Fruit fly (Drosophila melanogaster) whole organism, embryonic: ENCODE data around the gene CG7966.

Experiments
- Adf1 ChIP-seq: fragments of 200-800 bp; sonication (Bioruptor generic); IDR thresholded peaks from 2 replicates; pipeline ENCODE4 v1.3.6; 2022; ENCODE audit warnings: missing biosample characterization, missing genetic modification characterization
- BEAF-32 ChIP-seq: fragments of 200-800 bp; sonication (Bioruptor generic); optimal IDR thresholded peaks from 3 replicates; lab custom pipeline; 2017; ENCODE audit warnings: missing biosample characterization, missing genetic modification characterization, mild to moderate bottlenecking, moderate library complexity, missing genetic modification reagents
- Bdp1 ChIP-seq: fragments of 200-800 bp; sonication (Bioruptor generic); optimal IDR thresholded peaks from 3 replicates; lab custom pipeline; 2016; ENCODE audit warnings: missing biosample characterization, missing genetic modification characterization
- CG10147 ChIP-seq: fragments of 200-800 bp; sonication (Bioruptor generic); optimal IDR thresholded peaks from 2 replicates; lab custom pipeline; 2019; ENCODE audit warnings: missing biosample characterization, mild to moderate bottlenecking, missing genetic modification characterization, moderate library complexity
- CG10462 ChIP-seq: fragments of 200-800 bp; sonication (Bioruptor generic); optimal IDR thresholded peaks from 2 replicates; lab custom pipeline; 2016; ENCODE audit warnings: missing biosample characterization, missing genetic modification characterization
- CG10979 ChIP-seq: fragments of 200-800 bp; sonication (Bioruptor generic); optimal IDR thresholded peaks from 2 replicates; lab custom pipeline; 2018; ENCODE audit warnings: missing biosample characterization, mild to moderate bottlenecking, missing genetic modification characterization, moderate library complexity
- CG12299 ChIP-seq: fragments of 200-800 bp; sonication (Bioruptor generic); optimal IDR thresholded peaks from 2 replicates; lab custom pipeline; 2018; ENCODE audit warnings: missing biosample characterization, mild to moderate bottlenecking, missing genetic modification characterization
- CG13424 ChIP-seq: fragments of 200-800 bp; sonication (Bioruptor generic); optimal IDR thresholded peaks from 2 replicates; lab custom pipeline; 2019; ENCODE audit warnings: missing biosample characterization, mild to moderate bottlenecking, missing genetic modification characterization, moderate library complexity
- CG1529 ChIP-seq: fragments of 200-800 bp; sonication (Bioruptor generic); optimal IDR thresholded peaks from 3 replicates; lab custom pipeline; 2018; ENCODE audit warnings: missing biosample characterization, missing genetic modification characterization
- CG17568 ChIP-seq: fragments of 200-800 bp; sonication (Bioruptor generic); optimal IDR thresholded peaks from 2 replicates; lab custom pipeline; 2018; ENCODE audit warnings: missing biosample characterization, mild to moderate bottlenecking, missing genetic modification characterization, moderate library complexity
- CG17612 ChIP-seq: fragments of 200-800 bp; sonication (Bioruptor generic); IDR thresholded peaks from 2 replicates; pipeline ENCODE4 v1.3.6; 2022; ENCODE audit warnings: missing biosample characterization, missing genetic modification characterization
- CG17912 ChIP-seq: fragments of 200-800 bp; sonication (Bioruptor generic); optimal IDR thresholded peaks from 2 replicates; lab custom pipeline; 2018; ENCODE audit warnings: missing biosample characterization, mild to moderate bottlenecking, missing genetic modification characterization
- CG18764 ChIP-seq: fragments of 200-800 bp; sonication (Bioruptor generic); optimal IDR thresholded peaks from 3 replicates; lab custom pipeline; 2016; ENCODE audit warnings: missing biosample characterization, missing genetic modification characterization
- CG3407 ChIP-seq: fragments of 200-800 bp; sonication (Bioruptor generic); optimal IDR thresholded peaks from 2 replicates; lab custom pipeline; 2018; ENCODE audit warnings: missing biosample characterization, mild to moderate bottlenecking, missing genetic modification characterization
- CG34422 ChIP-seq: fragments of 200-800 bp; sonication (Bioruptor generic); IDR thresholded peaks from 3 replicates; pipeline ENCODE4 v1.3.6; 2022; ENCODE audit warnings: missing biosample characterization, missing genetic modification characterization
- CG3838 ChIP-seq: fragments of 200-800 bp; sonication (Bioruptor generic); optimal IDR thresholded peaks from 3 replicates; lab custom pipeline; 2016; ENCODE audit warnings: missing biosample characterization, missing genetic modification characterization
- CG4404 ChIP-seq: fragments of 200-800 bp; sonication (Bioruptor generic); IDR thresholded peaks from 2 replicates; pipeline ENCODE4 v1.3.6; 2022; ENCODE audit warnings: missing biosample characterization, missing genetic modification characterization
- CG4424 ChIP-seq: fragments of 200-800 bp; sonication (Bioruptor generic); optimal IDR thresholded peaks from 3 replicates; lab custom pipeline; 2016; ENCODE audit warnings: missing biosample characterization, missing genetic modification characterization
- CG4617 ChIP-seq: fragments of 200-800 bp; sonication (Bioruptor generic); optimal IDR thresholded peaks from 3 replicates; lab custom pipeline; 2016; ENCODE audit warnings: missing biosample characterization, missing genetic modification characterization, borderline replicate concordance
- CG6654 ChIP-seq: fragments of 200-800 bp; sonication (Bioruptor generic); optimal IDR thresholded peaks from 2 replicates; lab custom pipeline; 2017; ENCODE audit warnings: missing biosample characterization, mild to moderate bottlenecking, missing genetic modification characterization
- CG7963 ChIP-seq: fragments of 200-800 bp; sonication (Bioruptor generic); IDR thresholded peaks from 3 replicates; pipeline ENCODE4 v1.3.6; 2022; ENCODE audit warnings: missing biosample characterization, missing genetic modification characterization; ENCODE audit not compliant: partially characterized antibody
- CG8388 ChIP-seq: fragments of 200-800 bp; sonication (Bioruptor generic); optimal IDR thresholded peaks from 2 replicates; lab custom pipeline; 2019; ENCODE audit warnings: missing biosample characterization, mild to moderate bottlenecking, missing genetic modification characterization, moderate library complexity
- CG9215 ChIP-seq: fragments of 200-800 bp; sonication (Bioruptor generic); IDR thresholded peaks from 2 replicates; pipeline ENCODE4 v1.3.6; 2022; ENCODE audit warnings: missing biosample characterization, missing genetic modification characterization
- D19A ChIP-seq: fragments of 200-800 bp; optimal IDR thresholded peaks from 3 replicates; lab custom pipeline; 2019; ENCODE audit warnings: missing biosample characterization, mild to moderate bottlenecking, missing genetic modification characterization, moderate library complexity
- Dip2 ChIP-seq: fragments of 200-800 bp; sonication (Bioruptor generic); IDR thresholded peaks from 2 replicates; pipeline ENCODE4 v1.3.6; 2022; ENCODE audit warnings: missing biosample characterization, missing genetic modification characterization
- HmgZ ChIP-seq: fragments of 200-800 bp; sonication (Bioruptor generic); optimal IDR thresholded peaks from 2 replicates; lab custom pipeline; 2018; ENCODE audit warnings: missing biosample characterization, mild to moderate bottlenecking, missing genetic modification characterization
- Mes4 ChIP-seq: fragments of 200-800 bp; sonication (Bioruptor generic); optimal IDR thresholded peaks from 2 replicates; lab custom pipeline; 2016; ENCODE audit warnings: missing biosample characterization, missing genetic modification characterization
- Oli ChIP-seq: fragments of 200-800 bp; sonication (Bioruptor generic); optimal IDR thresholded peaks from 2 replicates; lab custom pipeline; 2018; ENCODE audit warnings: missing biosample characterization, mild to moderate bottlenecking, missing genetic modification characterization, moderate library complexity
- Pdp1 ChIP-seq, 2 experiments: fragments of 200-800 bp; sonication (Bioruptor generic); optimal IDR thresholded peaks; 3 replicates each; lab custom pipeline; 2016; ENCODE audit warnings: missing biosample characterization in 2 of 2, missing genetic modification characterization in 2 of 2, mild to moderate bottlenecking in 1 of 2, moderate library complexity in 1 of 2
- Ptx1 ChIP-seq: fragments of 200-800 bp; sonication (Bioruptor generic); IDR thresholded peaks from 2 replicates; pipeline ENCODE4 v1.3.6; 2022; ENCODE audit warnings: missing biosample characterization, missing genetic modification characterization
- Sox100B ChIP-seq: fragments of 200-800 bp; sonication (Bioruptor generic); optimal IDR thresholded peaks from 3 replicates; lab custom pipeline; 2018; ENCODE audit warnings: missing biosample characterization, mild to moderate bottlenecking, missing genetic modification characterization
- Stat92E ChIP-seq, 3 experiments: fragments of >200 bp in 2 of 3; fragments of 200-800 bp in 1 of 3; sonication (Bioruptor generic) in 1 of 3; optimal IDR thresholded peaks; 2 replicates each; lab custom pipeline; 2017 to 2019; ENCODE audit warnings: missing biosample characterization in 3 of 3, missing genetic modification characterization in 3 of 3, mild to moderate bottlenecking in 1 of 3, moderate library complexity in 1 of 3
- amos ChIP-seq: fragments of 200-800 bp; sonication (Bioruptor generic); IDR thresholded peaks from 2 replicates; pipeline ENCODE4 v1.3.6; 2022; ENCODE audit warnings: missing biosample characterization, missing genetic modification characterization; ENCODE audit not compliant: partially characterized antibody
- ap ChIP-seq: fragments of 200-800 bp; sonication (Bioruptor generic); IDR thresholded peaks from 2 replicates; pipeline ENCODE4 v1.3.6; 2022; ENCODE audit warnings: missing biosample characterization, missing genetic modification characterization
- az2 ChIP-seq: fragments of 200-800 bp; sonication (Bioruptor generic); optimal IDR thresholded peaks from 3 replicates; lab custom pipeline; 2016; ENCODE audit warnings: missing biosample characterization, missing genetic modification characterization
- caup ChIP-seq: fragments of 200-800 bp; sonication (Bioruptor generic); optimal IDR thresholded peaks from 3 replicates; lab custom pipeline; 2017; ENCODE audit warnings: missing biosample characterization, mild to moderate bottlenecking, missing genetic modification characterization, moderate library complexity; ENCODE audit not compliant: severe bottlenecking
- chn ChIP-seq: fragments of 200-800 bp; sonication (Bioruptor generic); optimal IDR thresholded peaks from 2 replicates; lab custom pipeline; 2016; ENCODE audit warnings: missing biosample characterization, missing genetic modification characterization
- crc ChIP-seq: fragments of 200-800 bp; sonication (Bioruptor generic); optimal IDR thresholded peaks from 2 replicates; lab custom pipeline; 2016; ENCODE audit warnings: missing biosample characterization, missing genetic modification characterization
- fd3F ChIP-seq: fragments of 200-800 bp; sonication (Bioruptor generic); optimal IDR thresholded peaks from 2 replicates; lab custom pipeline; 2018; ENCODE audit warnings: missing biosample characterization, mild to moderate bottlenecking, missing genetic modification characterization, moderate library complexity
- gce ChIP-seq: fragments of 200-800 bp; sonication (Bioruptor generic); IDR thresholded peaks from 3 replicates; pipeline ENCODE4 v1.3.6; 2022; ENCODE audit warnings: missing biosample characterization, missing genetic modification characterization
- gem ChIP-seq: fragments of 200-800 bp; sonication (Bioruptor generic); optimal IDR thresholded peaks from 2 replicates; lab custom pipeline; 2019; ENCODE audit warnings: missing biosample characterization, mild to moderate bottlenecking, missing genetic modification characterization, moderate library complexity
- hth ChIP-seq: fragments of >200 bp; optimal IDR thresholded peaks from 2 replicates; lab custom pipeline; 2017; ENCODE audit warnings: inconsistent platforms
- jing ChIP-seq: fragments of 200-800 bp; sonication (Bioruptor generic); optimal IDR thresholded peaks from 2 replicates; lab custom pipeline; 2018; ENCODE audit warnings: missing biosample characterization, mild to moderate bottlenecking, missing genetic modification characterization
- luna ChIP-seq: fragments of 200-800 bp; sonication (Bioruptor generic); optimal IDR thresholded peaks from 2 replicates; lab custom pipeline; 2016; ENCODE audit warnings: missing biosample characterization, missing genetic modification characterization
- pnt ChIP-seq: fragments of 200-800 bp; sonication (Bioruptor generic); optimal IDR thresholded peaks from 3 replicates; lab custom pipeline; 2016; ENCODE audit warnings: missing biosample characterization, missing genetic modification characterization
- rib ChIP-seq: fragments of 200-800 bp; sonication (Bioruptor generic); IDR thresholded peaks from 2 replicates; pipeline ENCODE4 v1.3.6; 2022; ENCODE audit warnings: missing biosample characterization, missing genetic modification characterization
- scrt ChIP-seq: fragments of 200-800 bp; sonication (Bioruptor generic); optimal IDR thresholded peaks from 2 replicates; lab custom pipeline; 2018; ENCODE audit warnings: missing biosample characterization, mild to moderate bottlenecking, missing genetic modification characterization, moderate library complexity
- sim ChIP-seq: fragments of 200-800 bp; sonication (Bioruptor generic); IDR thresholded peaks from 2 replicates; pipeline ENCODE4 v1.3.6; 2022; ENCODE audit warnings: missing biosample characterization, missing genetic modification characterization
- slbo ChIP-seq: fragments of 200-800 bp; sonication (Bioruptor generic); IDR thresholded peaks from 2 replicates; pipeline ENCODE4 v1.3.6; 2022; ENCODE audit warnings: missing biosample characterization, missing genetic modification characterization
- vfl ChIP-seq: fragments of 200-800 bp; sonication (Bioruptor generic); optimal IDR thresholded peaks from 2 replicates; lab custom pipeline; 2016; ENCODE audit warnings: missing biosample characterization, missing genetic modification characterization
- zf30C ChIP-seq: fragments of 200-800 bp; sonication (Bioruptor generic); optimal IDR thresholded peaks from 3 replicates; lab custom pipeline; 2018; ENCODE audit warnings: missing biosample characterization, mild to moderate bottlenecking, missing genetic modification characterization

The CG7966 gene

DNA sequence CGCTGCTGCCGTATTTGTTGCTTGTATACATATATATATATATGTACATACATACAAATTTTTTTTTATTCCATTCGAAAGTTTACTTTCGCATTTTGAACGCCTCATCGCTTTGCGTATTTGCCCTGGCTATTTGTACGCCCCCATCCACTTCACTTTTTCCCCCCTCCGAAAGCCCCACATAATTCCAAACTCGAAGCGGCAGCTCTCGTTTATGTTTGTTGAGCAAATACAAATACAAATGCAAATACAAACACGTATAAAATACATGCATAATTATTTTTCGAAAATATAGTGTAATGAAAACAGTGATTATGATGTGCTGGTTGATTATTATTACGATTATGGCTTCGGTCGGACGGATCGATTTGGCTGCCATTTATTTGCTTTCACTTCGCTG, 16.8 kb upstream of the CG7966 start (continued):
- TF ChIP-seq Ptx1 (GFP tag; lab: Robert Waterston, UW) (peak; percentile 34; the same call in 1 of the 2 replicates), CG3838 (GFP tag; lab: Kevin White, UChicago) (peak; percentile 72), CG4404 (GFP tag; lab: Robert Waterston, UW) (no peak), CG8388 (GFP tag; lab: Kevin White, UChicago) (peak; percentile 88), caup (GFP tag; lab: Kevin White, UChicago) (peak; percentile 93), scrt (GFP tag; lab: Kevin White, UChicago) (peak; percentile 80), Sox100B (GFP tag; lab: Kevin White, UChicago) (peak; percentile 95), chn (GFP tag; lab: Kevin White, UChicago) (peak; percentile 56), HmgZ (tag; lab: Kevin White, UChicago) (peak; percentile 75), BEAF-32 (GFP tag; lab: Kevin White, UChicago) (no peak), D19A (tag; lab: Kevin White, UChicago) (peak; percentile 82), CG7963 (GFP tag; lab: Robert Waterston, UW) (no peak), sim (GFP tag; lab: Robert Waterston, UW) (peak; percentile 94), jing (GFP tag; lab: Kevin White, UChicago) (peak; percentile 77), slbo (GFP tag; lab: Robert Waterston, UW) (peak; percentile 36; the same call in 1 of the 2 replicates), CG34422 (GFP tag; lab: Robert Waterston, UW) (0 out of 3 replicates have a peak, but pooled peaks have one; percentile 21), Dip2 (GFP tag; lab: Robert Waterston, UW) (no peak), CG12299 (tag; lab: Kevin White, UChicago) (peak; percentile 74), gem (peak; percentile 93), Oli (tag; lab: Kevin White, UChicago) (peak; percentile 83), Stat92E (GFP tag; optimal IDR thresholded peaks at IDR 0.05; lab: Kevin White, UChicago) (peak in 1 of 3 experiments; percentile 7), Adf1 (GFP tag; lab: Robert Waterston, UW) (no peak), vfl (no peak), luna (no peak), CG4424 (GFP tag; lab: Kevin White, UChicago) (peak; percentile 78), hth (lab: Kevin White, UChicago) (no peak), rib (GFP tag; lab: Robert Waterston, UW) (no peak), zf30C (GFP tag; lab: Kevin White, UChicago) (no peak), fd3F (GFP tag; lab: Kevin White, UChicago) (peak; percentile 77), CG10979 (tag; lab: Kevin White, UChicago) (peak; percentile 83), CG9215 (GFP tag; lab: Robert Waterston, UW) (no peak), Mes4 (GFP tag; lab: Kevin White, UChicago) (peak; percentile 85), az2 (GFP tag; lab: Kevin White, UChicago) (peak; percentile 45), CG6654 (peak; percentile 81), CG17612 (GFP tag; lab: Robert Waterston, UW) (no peak), Pdp1 (GFP tag; optimal IDR thresholded peaks at IDR 0.05; lab: Kevin White, UChicago) (peak; percentile 52 to 71), Bdp1 (GFP tag; lab: Kevin White, UChicago) (peak; percentile 72), CG13424 (tag; lab: Kevin White, UChicago) (peak; percentile 78), CG10147 (GFP tag; lab: Kevin White, UChicago) (peak; percentile 72), CG1529 (GFP tag; lab: Kevin White, UChicago) (peak; percentile 90), CG4617 (GFP tag; lab: Kevin White, UChicago) (peak; percentile 14), ap (no peak), pnt (GFP tag; lab: Kevin White, UChicago) (peak; percentile 71), CG3407 (GFP tag; lab: Kevin White, UChicago) (peak; percentile 97), CG17568 (GFP tag; lab: Kevin White, UChicago) (peak; percentile 91), CG10462 (peak; percentile 45), amos (GFP tag; lab: Robert Waterston, UW) (no peak), crc (GFP tag; lab: Kevin White, UChicago) (peak; percentile 62), gce (GFP tag; lab: Robert Waterston, UW) (peak; percentile 87), CG18764 (peak; percentile 84), CG17912 (GFP tag; lab: Kevin White, UChicago) (peak; percentile 89)
